Fruit fly (Drosophila melanogaster): Measurements from ENCODE around the gene ND-B14.5A.

ND-B14.5A gene

DNA sequence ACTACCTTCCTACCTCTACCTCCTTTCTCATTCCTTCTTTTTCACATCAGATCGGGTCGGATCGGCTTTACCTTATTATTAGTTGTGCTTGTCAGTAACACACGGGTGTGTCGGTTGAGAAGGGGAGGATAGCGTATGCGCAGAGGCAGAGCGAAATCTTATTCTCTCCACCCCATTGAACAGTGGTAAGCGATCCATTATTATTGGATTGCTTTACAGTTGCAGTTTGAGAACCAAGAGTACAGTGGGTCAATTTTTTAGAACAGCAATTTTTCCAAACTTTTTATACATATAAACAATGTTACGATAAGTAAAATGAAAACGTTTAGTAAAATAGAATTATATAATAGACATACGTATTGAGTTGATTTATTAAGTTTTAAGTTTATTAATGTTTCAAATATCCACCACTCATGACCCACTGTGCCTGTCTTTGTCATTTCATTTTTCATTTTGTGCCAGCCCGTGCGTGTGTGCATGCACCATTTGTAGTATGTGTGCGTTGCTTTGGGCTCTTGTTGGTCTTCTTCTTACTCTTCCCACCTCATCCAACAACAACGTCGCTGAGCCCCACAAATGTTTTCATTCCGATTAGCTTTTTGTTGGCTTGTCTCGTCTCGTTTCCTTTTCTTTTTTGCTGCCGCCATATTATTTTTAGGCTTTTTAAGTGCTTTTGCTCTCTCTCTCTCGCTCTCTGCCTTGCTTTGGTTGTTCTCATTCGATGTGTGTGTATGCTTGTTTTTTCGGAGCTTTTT is 34.6 kb upstream of the ND-B14.5A start (continued):
- TF ChIP-seq kah (GFP tag; optimal IDR thresholded peaks at IDR 0.05) (peak; percentile 97), CG5245 (GFP tag; optimal IDR thresholded peaks at IDR 0.05) (peak; percentile 97), Tbp (GFP tag; optimal IDR thresholded peaks at IDR 0.05) (no peak), jumu (GFP tag; optimal IDR thresholded peaks at IDR 0.05) (peak; percentile 92), Ets65A (GFP tag) (peak; percentile 97), CG13296 (GFP tag; optimal IDR thresholded peaks at IDR 0.05) (peak; percentile 100), gcm (GFP tag; optimal IDR thresholded peaks at IDR 0.05) (peak; percentile 99), Bgb (GFP tag; IDR thresholded peaks at IDR 0.05; ENCODE audit: partially characterized antibody) (peak; percentile 47; the same call in 1 of the 2 replicates), CG14050 (GFP tag; IDR thresholded peaks at IDR 0.05) (peak; percentile 98), Opbp (GFP tag; IDR thresholded peaks at IDR 0.05; ENCODE audit: partially characterized antibody) (peak; percentile 56; the same call in 1 of the 3 replicates), onecut (GFP tag; IDR thresholded peaks at IDR 0.05) (peak; percentile 95), CG3838 (GFP tag; optimal IDR thresholded peaks at IDR 0.05) (peak; percentile 94), pnt (GFP tag; optimal IDR thresholded peaks at IDR 0.05) (peak; percentile 89), NK7.1 (GFP tag; optimal IDR thresholded peaks at IDR 0.05) (peak; percentile 78), CG1647 (GFP tag; optimal IDR thresholded peaks at IDR 0.05) (peak; percentile 94), sna (GFP tag; IDR thresholded peaks at IDR 0.05; ENCODE audit: partially characterized antibody) (peak; percentile 59), CG12942 (GFP tag; optimal IDR thresholded peaks at IDR 0.05) (peak; percentile 97), dmrt99B (tag; optimal IDR thresholded peaks at IDR 0.05) (peak; percentile 100), Deaf1 (tag; optimal IDR thresholded peaks at IDR 0.05) (peak; percentile 87), chinmo (GFP tag; IDR thresholded peaks at IDR 0.05; ENCODE audit: partially characterized antibody) (peak; percentile 81), chif (GFP tag; optimal IDR thresholded peaks at IDR 0.05) (peak; percentile 94), CG17568 (GFP tag; optimal IDR thresholded peaks at IDR 0.05) (peak; percentile 99), CG43689 (GFP tag; IDR thresholded peaks at IDR 0.05) (peak; percentile 96), CG8089 (GFP tag; optimal IDR thresholded peaks at IDR 0.05) (peak; percentile 79), CG15269 (tag; optimal IDR thresholded peaks at IDR 0.05) (peak; percentile 99), CG30431 (GFP tag; optimal IDR thresholded peaks at IDR 0.05) (peak; percentile 98), ken (GFP tag; IDR thresholded peaks at IDR 0.05) (peak; percentile 96), Fer3 (tag; optimal IDR thresholded peaks at IDR 0.05) (peak; percentile 99), CG9437 (GFP tag; optimal IDR thresholded peaks at IDR 0.05) (peak; percentile 93), eve (GFP tag; optimal IDR thresholded peaks at IDR 0.05) (peak in 1 of 2 experiments; percentile 100), grau (tag; optimal IDR thresholded peaks at IDR 0.05) (peak; percentile 99), CG8924 (tag; optimal IDR thresholded peaks at IDR 0.05) (peak; percentile 99), HHEX (GFP tag; optimal IDR thresholded peaks at IDR 0.05) (peak; percentile 99), ap (GFP tag; IDR thresholded peaks at IDR 0.05) (peak; percentile 98), Hr3 (GFP tag; optimal IDR thresholded peaks at IDR 0.05) (peak; percentile 95), CG4617 (GFP tag; optimal IDR thresholded peaks at IDR 0.05; ENCODE audit: borderline replicate concordance) (peak; percentile 94), CG14860 (GFP tag; IDR thresholded peaks at IDR 0.05; ENCODE audit: partially characterized antibody) (peak; percentile 77), tx (GFP tag; optimal IDR thresholded peaks at IDR 0.05) (peak; percentile 90), tna (GFP tag; IDR thresholded peaks at IDR 0.05; ENCODE audit: partially characterized antibody) (peak; percentile 66; the same call in 1 of the 2 replicates), gcm2 (GFP tag; optimal IDR thresholded peaks at IDR 0.05) (peak; percentile 93), GATAe (GFP tag; conservative IDR thresholded peaks at IDR 0.05) (peak; percentile 97), Scr (GFP tag; IDR thresholded peaks at IDR 0.05; ENCODE audit: partially characterized antibody) (peak; percentile 64), sens (GFP tag) (peak; percentile 99), CG9727 (GFP tag; optimal IDR thresholded peaks at IDR 0.05) (peak; percentile 98), hbn (GFP tag; IDR thresholded peaks at IDR 0.05; ENCODE audit: partially characterized antibody) (peak; percentile 15; the same call in 1 of the 2 replicates), CG1529 (GFP tag; optimal IDR thresholded peaks at IDR 0.05) (peak; percentile 99), usp (GFP tag; optimal IDR thresholded peaks at IDR 0.05) (no peak), fd3F (GFP tag; optimal IDR thresholded peaks at IDR 0.05) (peak; percentile 99)
